Worm (Caenorhabditis elegans) whole organism, late embryonic: ENCODE data around the gene lron-3.

Experiments used
- ama-1 ChIP-seq: fragments of 150-350 bp; optimal IDR thresholded peaks from 2 replicates; lab custom pipeline; 2014
- ceh-14 ChIP-seq: sonication (generic microtip); optimal IDR thresholded peaks from 2 replicates; lab custom pipeline; 2016; ENCODE audit warnings: missing genotype, missing genetic modification characterization, missing compliant biosample characterization
- ceh-24 ChIP-seq: sonication (generic microtip); optimal IDR thresholded peaks from 2 replicates; lab custom pipeline; 2016; ENCODE audit warnings: mild to moderate bottlenecking, missing genetic modification characterization, missing compliant biosample characterization
- ceh-31 ChIP-seq: sonication (generic microtip); optimal IDR thresholded peaks from 2 replicates; lab custom pipeline; 2016; ENCODE audit warnings: missing genetic modification characterization, missing compliant biosample characterization
- hlh-13 ChIP-seq: fragments of 200-800 bp; sonication (Bioruptor generic); optimal IDR thresholded peaks from 2 replicates; lab custom pipeline; 2018; ENCODE audit warnings: mild to moderate bottlenecking, missing genetic modification characterization, missing compliant biosample characterization
- nfya-1 ChIP-seq: sonication (generic microtip); optimal IDR thresholded peaks from 2 replicates; lab custom pipeline; 2017; ENCODE audit warnings: missing genetic modification characterization, mild to moderate bottlenecking, missing compliant biosample characterization, antibody characterized with exemption, moderate library complexity
- nhr-11 ChIP-seq: fragments of 150-350 bp; optimal IDR thresholded peaks from 2 replicates; lab custom pipeline; 2014; ENCODE audit warnings: missing biosample characterization, missing genetic modification characterization
- pag-3 ChIP-seq: sonication (generic microtip); optimal IDR thresholded peaks from 2 replicates; lab custom pipeline; 2016; ENCODE audit warnings: missing compliant biosample characterization, missing genetic modification characterization, borderline replicate concordance
- sdc-2 ChIP-seq: sonication (generic microtip); optimal IDR thresholded peaks from 2 replicates; lab custom pipeline; 2016; ENCODE audit warnings: missing genotype, missing genetic modification characterization, missing compliant biosample characterization
- tbx-2 ChIP-seq: sonication (generic microtip); optimal IDR thresholded peaks from 2 replicates; lab custom pipeline; 2016; ENCODE audit warnings: missing genetic modification characterization, missing compliant biosample characterization
- unc-86 ChIP-seq: sonication (generic microtip); optimal IDR thresholded peaks from 2 replicates; lab custom pipeline; 2016; ENCODE audit warnings: missing genetic modification characterization, missing compliant biosample characterization

DNA sequence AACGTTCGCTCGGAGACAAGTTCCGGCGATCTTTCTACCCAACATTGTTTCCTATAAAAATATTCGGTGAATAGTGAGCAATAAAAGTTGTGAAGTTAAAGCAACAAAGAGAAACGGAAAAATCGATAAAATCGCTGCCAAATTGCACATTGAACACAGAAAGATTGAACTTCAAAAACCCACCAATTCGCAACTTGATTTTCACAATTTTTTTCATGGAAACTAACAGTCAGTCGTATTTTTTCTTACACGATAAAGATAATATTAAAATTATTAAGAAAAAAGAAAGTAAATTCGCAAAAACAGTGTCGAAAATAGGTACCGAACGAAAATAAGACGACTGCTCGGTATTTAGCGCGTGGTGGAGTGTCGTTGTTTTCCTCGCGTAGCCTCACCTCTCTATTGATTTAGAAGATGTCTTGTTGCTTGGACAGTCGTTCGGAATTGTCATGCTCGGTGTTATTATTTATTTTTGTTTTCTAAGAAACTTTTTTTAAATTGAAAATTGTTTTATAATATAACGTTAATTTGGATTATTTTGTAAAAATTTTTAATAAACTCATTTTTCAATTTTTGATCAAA is 32.7 kb upstream of the lron-3 start, which contains the start of gene gas-1:
- TF ChIP-seq ceh-31 (tag; lab: Kevin White, UChicago) (no peak), unc-86 (tag; lab: Kevin White, UChicago) (no peak), pag-3 (tag; lab: Kevin White, UChicago) (no peak), ceh-14 (tag; lab: Kevin White, UChicago) (no peak), ceh-24 (tag; lab: Kevin White, UChicago) (no peak), hlh-13 (GFP tag; lab: Kevin White, UChicago) (no peak), ama-1 (lab: Kevin White, UChicago) (no peak), tbx-2 (tag; lab: Kevin White, UChicago) (no peak), nfya-1 (no peak), sdc-2 (no peak), nhr-11 (tag; lab: Kevin White, UChicago) (no peak)
